Worm (Caenorhabditis elegans): ENCODE results near the gene Y9C2UA.1.

ce11 chrII:9165762-9166460 lies 26.5 kb downstream of the Y9C2UA.1 start, which contains the start of gene W07A12.8:
- TF ChIP-seq dox-1 (GFP tag; IDR thresholded peaks at IDR 0.05) (peak; percentile 44; the same call in 1 of the 2 replicates), rcor-1 (GFP tag; IDR thresholded peaks at IDR 0.05) (no peak), nhr-90 (tag; optimal IDR thresholded peaks at IDR 0.05) (no peak), him-1 (tag; optimal IDR thresholded peaks at IDR 0.05) (no peak), ama-1 (optimal IDR thresholded peaks at IDR 0.05) (no peak), ama-1 (GFP tag; optimal IDR thresholded peaks at IDR 0.05) (no peak), tlf-1 (GFP tag; optimal IDR thresholded peaks at IDR 0.05) (no peak), unc-62 (GFP tag; optimal IDR thresholded peaks at IDR 0.05) (peak; percentile 5)
